Worm (Caenorhabditis elegans): Measurements from ENCODE around the gene pqn-68.

pqn-68 gene

DNA sequence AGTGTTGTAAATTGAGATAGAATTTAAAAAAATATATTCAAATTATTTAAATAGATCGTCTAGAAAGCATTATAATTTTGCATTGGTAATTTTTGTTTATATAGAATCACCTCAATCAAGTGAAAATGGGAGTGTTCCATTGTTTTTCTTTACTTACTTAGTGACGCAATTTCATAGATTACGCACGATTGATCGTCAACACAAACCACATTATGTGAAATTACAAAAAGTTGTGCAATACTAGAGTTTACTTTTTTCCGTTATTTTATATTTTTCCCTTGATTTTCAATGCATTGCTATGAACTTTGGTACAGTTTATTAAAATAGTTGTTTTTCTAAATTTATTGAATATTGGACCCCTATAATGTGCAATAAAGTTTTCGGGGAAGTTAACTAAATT lies 13.0 kb upstream of the pqn-68 start, which contains the start of gene T16G1.5:
TSS of gene T16G1.5 (minus strand) at position 119 of the 400 bp plus-strand sequence.
- TF ChIP-seq hnd-1 (tag; optimal IDR thresholded peaks at IDR 0.05) (no peak), ceh-13 (GFP tag; optimal IDR thresholded peaks at IDR 0.05) (no peak), ceh-36 (tag; optimal IDR thresholded peaks at IDR 0.05) (no peak), ama-1 (optimal IDR thresholded peaks at IDR 0.05) (no peak), pes-1 (GFP tag; IDR thresholded peaks at IDR 0.05) (no peak), sea-1 (GFP tag; conservative IDR thresholded peaks at IDR 0.05) (no peak), ets-7 (tag; optimal IDR thresholded peaks at IDR 0.05) (no peak), flt-1 (GFP tag; IDR thresholded peaks at IDR 0.05) (no peak), scrt-1 (GFP tag; IDR thresholded peaks at IDR 0.05) (no peak), aly-1 (tag; optimal IDR thresholded peaks at IDR 0.05) (no peak), tra-4 (tag; optimal IDR thresholded peaks at IDR 0.05) (no peak), B0310.2 (tag; optimal IDR thresholded peaks at IDR 0.05) (no peak), hmg-4 (GFP tag; optimal IDR thresholded peaks at IDR 0.05) (no peak), tbx-11 (GFP tag; IDR thresholded peaks at IDR 0.05) (no peak), tbx-37 (GFP tag; conservative IDR thresholded peaks at IDR 0.05) (no peak)

DNA sequence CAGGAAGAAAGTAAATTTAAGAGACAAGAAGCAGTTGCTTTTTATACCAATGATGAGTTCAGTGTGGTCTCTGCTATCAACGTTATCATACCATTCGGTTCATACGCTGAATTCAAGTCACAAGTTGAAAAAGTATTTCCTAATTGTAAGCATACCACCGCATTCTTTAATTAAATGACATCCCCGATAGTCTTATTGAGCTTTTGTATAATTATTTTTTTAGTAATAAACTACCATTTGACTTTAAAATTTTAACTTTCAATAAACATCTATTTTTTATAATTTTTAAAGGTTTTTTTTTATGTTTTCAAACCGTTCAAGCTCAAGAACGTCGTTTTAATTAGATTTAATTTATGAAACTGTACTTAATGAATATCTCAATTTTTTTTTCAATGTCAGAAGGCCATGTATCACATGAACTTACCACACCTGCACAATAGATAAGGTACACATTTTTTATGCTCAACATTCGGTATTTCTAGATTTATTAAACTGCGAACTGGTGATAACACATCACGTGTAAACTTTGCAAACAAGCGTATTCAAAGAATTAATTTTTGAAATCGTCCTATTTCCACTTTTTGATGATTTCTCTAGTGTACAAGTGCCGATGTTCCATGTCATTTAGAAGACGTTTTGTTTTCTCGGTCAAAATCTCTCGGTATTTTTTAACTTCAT lies 10.5 kb upstream of the pqn-68 start, which contains the start of gene T16G1.4:
TSS of gene T16G1.4 (minus strand) at position 51 of the 678 bp plus-strand sequence.
- TF ChIP-seq ama-1 (optimal IDR thresholded peaks at IDR 0.05): no peak

- TF ChIP-seq tbx-37 (GFP tag; conservative IDR thresholded peaks at IDR 0.05) (no peak), B0310.2 (tag; optimal IDR thresholded peaks at IDR 0.05) (no peak), ceh-13 (GFP tag; optimal IDR thresholded peaks at IDR 0.05) (no peak), hmg-4 (GFP tag; optimal IDR thresholded peaks at IDR 0.05) (no peak), sea-1 (GFP tag; conservative IDR thresholded peaks at IDR 0.05) (no peak)
These were observed 9.0 kb upstream of the pqn-68 start for ce11 chrV:12943399-12943798.

DNA sequence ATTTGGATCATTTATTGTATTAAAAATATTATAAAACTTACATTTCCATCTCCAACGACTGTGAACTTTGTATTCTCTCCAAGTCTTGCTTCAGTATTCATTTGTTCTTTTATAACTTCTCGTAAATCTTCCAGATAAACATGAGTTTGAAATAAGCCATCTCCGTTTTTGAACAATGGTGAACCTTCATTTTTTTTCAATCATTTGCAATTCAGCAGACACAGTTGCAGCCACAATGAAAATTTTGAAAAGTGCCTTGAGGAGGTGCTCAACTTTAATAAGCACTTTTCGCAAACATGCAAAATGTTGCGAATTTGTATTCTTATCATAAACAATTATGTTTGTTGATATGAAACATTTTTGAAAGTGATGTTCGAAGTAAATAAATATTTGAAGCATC lies 8.2 kb upstream of the pqn-68 start, which contains the start of gene T16G1.3:
TSS of gene T16G1.3 (minus strand) at position 101 of the 400 bp plus-strand sequence.
- TF ChIP-seq pes-1 (GFP tag; IDR thresholded peaks at IDR 0.05) (no peak), tbx-37 (GFP tag; conservative IDR thresholded peaks at IDR 0.05) (no peak), F13C5.2 (tag; optimal IDR thresholded peaks at IDR 0.05) (no peak), scrt-1 (GFP tag; IDR thresholded peaks at IDR 0.05) (no peak), ceh-13 (GFP tag; optimal IDR thresholded peaks at IDR 0.05) (no peak)

DNA sequence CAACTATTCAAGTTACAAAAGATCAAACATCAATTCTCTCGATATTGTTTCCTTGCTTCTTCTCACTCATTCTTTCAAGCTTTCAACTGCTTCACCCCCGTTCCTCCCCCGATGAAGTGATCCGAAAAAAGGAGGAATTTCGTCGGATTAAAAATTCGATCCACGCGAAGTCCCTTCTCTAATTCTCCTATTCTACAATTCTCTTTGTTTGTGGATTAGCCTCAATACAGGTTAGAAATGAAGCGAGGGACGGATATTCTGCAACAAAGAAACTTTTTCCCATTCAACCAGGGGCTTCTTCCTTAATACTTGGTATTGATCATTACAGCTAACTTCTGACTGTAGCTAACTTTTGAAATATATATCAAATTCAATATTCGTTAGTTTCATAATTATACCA lies 7.7 kb upstream of the pqn-68 start, which contains the start of gene grl-2:
TSS of gene grl-2 (plus strand) at position 301 of the 400 bp plus-strand sequence.
- no peak for TF ChIP-seq hnd-1 (tag; optimal IDR thresholded peaks at IDR 0.05)
- no peak for TF ChIP-seq ets-7 (tag; optimal IDR thresholded peaks at IDR 0.05)
- no peak for TF ChIP-seq flt-1 (GFP tag; IDR thresholded peaks at IDR 0.05)
- no peak for TF ChIP-seq sea-1 (GFP tag; conservative IDR thresholded peaks at IDR 0.05)
- TF ChIP-seq ceh-36 (tag; optimal IDR thresholded peaks at IDR 0.05): no peak
- TF ChIP-seq tbx-11 (GFP tag; IDR thresholded peaks at IDR 0.05): no peak
- no peak for TF ChIP-seq scrt-1 (GFP tag; IDR thresholded peaks at IDR 0.05)
- TF ChIP-seq hmg-4 (GFP tag; optimal IDR thresholded peaks at IDR 0.05): no peak
- TF ChIP-seq tbx-37 (GFP tag; conservative IDR thresholded peaks at IDR 0.05): no peak
- TF ChIP-seq hmbx-1 (tag; optimal IDR thresholded peaks at IDR 0.05): no peak

DNA sequence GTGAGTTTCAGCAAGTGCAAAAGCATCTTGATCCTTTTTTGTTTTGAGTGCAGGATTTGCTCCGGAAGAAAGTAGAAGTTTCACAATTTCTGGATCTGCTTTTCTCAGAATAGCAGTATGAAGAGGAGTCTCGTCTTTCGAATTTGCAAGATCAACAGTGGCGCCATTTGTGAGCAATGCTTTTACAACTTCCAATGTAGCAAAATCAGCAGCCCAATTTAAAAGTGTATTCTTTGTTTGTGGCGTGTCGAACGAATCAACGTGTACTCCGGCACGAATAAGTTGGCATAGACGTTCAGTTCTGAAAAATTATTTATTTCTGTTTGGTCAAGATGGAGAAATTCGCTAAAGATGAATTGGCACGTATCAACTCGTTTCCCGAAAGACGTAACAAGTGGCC lies 2.8 kb upstream of the pqn-68 start, which contains the start of gene T16G1.13:
TSS of gene T16G1.13 (plus strand) at position 301 of the 400 bp plus-strand sequence.
- TF ChIP-seq aly-1 (tag; optimal IDR thresholded peaks at IDR 0.05) (no peak), F13C5.2 (tag; optimal IDR thresholded peaks at IDR 0.05) (no peak), pes-1 (GFP tag; IDR thresholded peaks at IDR 0.05) (no peak), tra-4 (tag; optimal IDR thresholded peaks at IDR 0.05) (no peak), scrt-1 (GFP tag; IDR thresholded peaks at IDR 0.05) (no peak), hmg-4 (GFP tag; optimal IDR thresholded peaks at IDR 0.05) (no peak), ceh-36 (tag; optimal IDR thresholded peaks at IDR 0.05) (no peak), ceh-13 (GFP tag; optimal IDR thresholded peaks at IDR 0.05) (no peak), flt-1 (GFP tag; IDR thresholded peaks at IDR 0.05) (no peak), ama-1 (optimal IDR thresholded peaks at IDR 0.05) (no peak), tbx-37 (GFP tag; conservative IDR thresholded peaks at IDR 0.05) (no peak), sea-1 (GFP tag; conservative IDR thresholded peaks at IDR 0.05) (no peak), hnd-1 (tag; optimal IDR thresholded peaks at IDR 0.05) (no peak), ets-7 (tag; optimal IDR thresholded peaks at IDR 0.05) (no peak), hmbx-1 (tag; optimal IDR thresholded peaks at IDR 0.05) (no peak), B0310.2 (tag; optimal IDR thresholded peaks at IDR 0.05) (no peak), tbx-11 (GFP tag; IDR thresholded peaks at IDR 0.05) (no peak)

DNA sequence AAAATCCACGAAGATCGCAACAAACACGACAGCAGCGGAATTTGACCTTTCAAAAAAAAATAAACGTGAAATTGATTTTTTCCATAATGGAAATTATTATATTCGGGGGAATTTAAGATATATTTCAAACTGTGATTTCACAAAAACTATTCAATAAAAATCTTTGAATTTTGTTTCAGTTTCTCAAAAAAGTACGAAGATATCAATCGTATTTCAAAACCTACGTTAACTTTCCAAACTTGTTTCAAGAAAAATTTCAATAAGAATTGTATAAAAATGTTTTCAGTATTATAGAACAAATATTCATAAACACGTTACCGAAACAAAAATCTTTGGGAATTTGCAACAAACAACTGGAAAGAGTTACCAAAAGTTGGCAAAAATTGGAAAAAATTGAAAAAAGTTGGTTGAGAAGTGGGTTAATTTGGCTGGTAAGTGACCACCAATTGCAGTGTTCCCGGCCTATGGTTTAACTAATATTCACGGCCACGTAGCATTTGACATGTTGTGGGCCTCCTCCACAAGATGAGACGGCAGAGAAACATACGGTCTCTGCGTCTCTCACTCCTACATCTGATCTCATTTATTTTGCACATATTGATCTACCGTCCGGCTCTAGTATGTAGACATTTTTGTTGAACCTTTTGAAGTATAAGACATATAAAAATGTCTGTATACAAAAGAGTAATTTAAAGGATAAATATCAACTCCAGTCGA lies 1.5 kb upstream of the pqn-68 start, which contains the start of the genes T16G1.9 and T16G1.18:
TSS of gene T16G1.9 (minus strand) at position 51 of the 717 bp plus-strand sequence.
TSS of gene T16G1.18 (plus strand) at position 493 of the 717 bp plus-strand sequence.
- TF ChIP-seq ceh-36 (tag; optimal IDR thresholded peaks at IDR 0.05) (no peak), F13C5.2 (tag; optimal IDR thresholded peaks at IDR 0.05) (peak; percentile 56), sea-1 (GFP tag; conservative IDR thresholded peaks at IDR 0.05) (no peak)

- TF ChIP-seq tra-4 (tag; optimal IDR thresholded peaks at IDR 0.05): no peak
- TF ChIP-seq ets-7 (tag; optimal IDR thresholded peaks at IDR 0.05): no peak
These were observed 1.3 kb downstream of the pqn-68 start, which contains the start of gene eif-3.K for ce11 chrV:12953702-12954101. TSS of gene eif-3.K (plus strand) at chrV:12954002.
